Fruit fly (Drosophila melanogaster): Measurements from ENCODE around the gene Nuf2.

The Nuf2 gene

dm6 chr2L:7033100-7033675 is 32.4 kb downstream of the Nuf2 start (continued):
- TF ChIP-seq CG31224 (GFP tag; IDR thresholded peaks at IDR 0.05) = no peak
- peak in 1 of 2 experiments; percentile 31 for TF ChIP-seq Eip74EF (GFP tag; optimal IDR thresholded peaks at IDR 0.05)
- TF ChIP-seq Pdp1 (GFP tag; optimal IDR thresholded peaks at IDR 0.05) = peak; percentile 25 to 34
- TF ChIP-seq CG10431 (GFP tag; optimal IDR thresholded peaks at IDR 0.05) = no peak
- TF ChIP-seq Blimp-1 (GFP tag; optimal IDR thresholded peaks at IDR 0.05) = no peak
- TF ChIP-seq Doc2 (GFP tag; IDR thresholded peaks at IDR 0.05) = no peak
- TF ChIP-seq ems (GFP tag; optimal IDR thresholded peaks at IDR 0.05) = peak; percentile 19
- no peak for TF ChIP-seq salm (tag; optimal IDR thresholded peaks at IDR 0.05)
- peak; percentile 52; the same call in 1 of the 2 replicates for TF ChIP-seq Drgx (GFP tag; IDR thresholded peaks at IDR 0.05)
- peak; percentile 94 for TF ChIP-seq Med (GFP tag)
- TF ChIP-seq klu (GFP tag; IDR thresholded peaks at IDR 0.05) = no peak
- TF ChIP-seq Optix (GFP tag; IDR thresholded peaks at IDR 0.05) = no peak
- no peak for TF ChIP-seq ttk (GFP tag; IDR thresholded peaks at IDR 0.05)
- no peak for TF ChIP-seq kni (GFP tag; optimal IDR thresholded peaks at IDR 0.05)
- no peak for TF ChIP-seq dmrt99B (tag; optimal IDR thresholded peaks at IDR 0.05)
- TF ChIP-seq Hsf (GFP tag; optimal IDR thresholded peaks at IDR 0.05) = peak; percentile 54
- TF ChIP-seq Fer2 (tag; optimal IDR thresholded peaks at IDR 0.05) = no peak
- peak; percentile 3 for TF ChIP-seq Camta (GFP tag; optimal IDR thresholded peaks at IDR 0.05)
- TF ChIP-seq CG7556 (GFP tag; optimal IDR thresholded peaks at IDR 0.05) = no peak
- TF ChIP-seq CG6683 (GFP tag; optimal IDR thresholded peaks at IDR 0.05) = no peak
- TF ChIP-seq CG8478 (optimal IDR thresholded peaks at IDR 0.05) = peak; percentile 83
- TF ChIP-seq CG6175 (GFP tag; IDR thresholded peaks at IDR 0.05) = no peak
- no peak for TF ChIP-seq Hmx (GFP tag; optimal IDR thresholded peaks at IDR 0.05)
- no peak for TF ChIP-seq CG11696 (GFP tag; IDR thresholded peaks at IDR 0.05)
- no peak for TF ChIP-seq CG16813 (GFP tag; IDR thresholded peaks at IDR 0.05; ENCODE audit: partially characterized antibody)
- no peak for TF ChIP-seq C15 (GFP tag; IDR thresholded peaks at IDR 0.05)
- no peak for TF ChIP-seq CG6654 (GFP tag; optimal IDR thresholded peaks at IDR 0.05)
- no peak for TF ChIP-seq CG5180 (GFP tag; optimal IDR thresholded peaks at IDR 0.05)
- TF ChIP-seq CG4282 (GFP tag; optimal IDR thresholded peaks at IDR 0.05) = no peak
- no peak for TF ChIP-seq Gsc (GFP tag; IDR thresholded peaks at IDR 0.05)
- no peak for TF ChIP-seq peb (GFP tag; IDR thresholded peaks at IDR 0.05)
- no peak for TF ChIP-seq CG18764 (GFP tag; optimal IDR thresholded peaks at IDR 0.05)
- TF ChIP-seq disco-r (GFP tag; optimal IDR thresholded peaks at IDR 0.05) = no peak
- no peak for TF ChIP-seq CG10959 (GFP tag; IDR thresholded peaks at IDR 0.05)
- peak; percentile 26 to 51 for TF ChIP-seq bsh (GFP tag; optimal IDR thresholded peaks at IDR 0.05)
- TF ChIP-seq Max (GFP tag; optimal IDR thresholded peaks at IDR 0.05) = peak; percentile 30
- peak; percentile 5 for TF ChIP-seq CG31388 (GFP tag; optimal IDR thresholded peaks at IDR 0.05)
- peak; percentile 32; the same call in 1 of the 2 replicates for TF ChIP-seq sisA (GFP tag; IDR thresholded peaks at IDR 0.05)
- no peak for TF ChIP-seq TFAM (GFP tag; optimal IDR thresholded peaks at IDR 0.05)
- no peak for TF ChIP-seq MESR4 (GFP tag; optimal IDR thresholded peaks at IDR 0.05)
- TF ChIP-seq Opbp (GFP tag; IDR thresholded peaks at IDR 0.05; ENCODE audit: partially characterized antibody) = no peak
- no peak for TF ChIP-seq en (GFP tag; optimal IDR thresholded peaks at IDR 0.05)
- peak; percentile 36 for TF ChIP-seq Dip3 (GFP tag; optimal IDR thresholded peaks at IDR 0.05)
- TF ChIP-seq CG10147 (GFP tag; optimal IDR thresholded peaks at IDR 0.05) = peak; percentile 7
- TF ChIP-seq yki (optimal IDR thresholded peaks at IDR 0.05) = no peak
- TF ChIP-seq chn (GFP tag; optimal IDR thresholded peaks at IDR 0.05) = no peak
- TF ChIP-seq Nf-YC (tag; optimal IDR thresholded peaks at IDR 0.05) = peak; percentile 40
- TF ChIP-seq mirr (GFP tag; optimal IDR thresholded peaks at IDR 0.05) = peak; percentile 15
- peak; percentile 15 for TF ChIP-seq CG16863 (GFP tag; optimal IDR thresholded peaks at IDR 0.05)
- no peak for TF ChIP-seq slp2 (GFP tag; optimal IDR thresholded peaks at IDR 0.05)
- TF ChIP-seq Aef1 (GFP tag; IDR thresholded peaks at IDR 0.05) = peak; percentile 21; the same call in 1 of the 3 replicates

Data from whole organism, embryonic.